Worm (Caenorhabditis elegans) whole organism, midembryonic: ENCODE results near the gene thoc-5.

Experiments
- T22C8.4 ChIP-seq: fragments of 200-800 bp; sonication (Bioruptor generic); IDR thresholded peaks from 2 replicates; pipeline ENCODE4 v1.3.6; 2022; ENCODE audit warnings: missing genetic modification characterization, missing compliant biosample characterization
- cog-1 ChIP-seq: sonication (generic microtip); optimal IDR thresholded peaks from 2 replicates; lab custom pipeline; 2016; ENCODE audit warnings: missing genetic modification characterization, missing compliant biosample characterization
- flt-1 ChIP-seq: fragments of 200-800 bp; sonication (Bioruptor generic); IDR thresholded peaks from 2 replicates; pipeline ENCODE4 v1.3.6; 2022; ENCODE audit warnings: missing genetic modification characterization, missing compliant biosample characterization
- klf-2 ChIP-seq: fragments of 200-800 bp; sonication (Bioruptor generic); conservative IDR thresholded peaks from 2 replicates; pipeline ENCODE4 v1.3.6; 2022; ENCODE audit warnings: missing genetic modification reagents, missing genetic modification characterization, missing compliant biosample characterization
- med-1 ChIP-seq: sonication (generic microtip); optimal IDR thresholded peaks from 2 replicates; lab custom pipeline; 2017; ENCODE audit warnings: missing genetic modification characterization, mild to moderate bottlenecking, missing compliant biosample characterization, antibody characterized with exemption, missing genetic modification reagents; ENCODE audit not compliant: insufficient read depth
- ref-1 ChIP-seq: fragments of 200-800 bp; sonication (Bioruptor generic); conservative IDR thresholded peaks from 2 replicates; pipeline ENCODE4 v1.3.6; 2022; ENCODE audit warnings: missing genetic modification reagents, missing genetic modification characterization, missing compliant biosample characterization
- tab-1 ChIP-seq: fragments of 200-800 bp; sonication (Bioruptor generic); IDR thresholded peaks from 2 replicates; pipeline ENCODE4 v1.3.6; 2022; ENCODE audit warnings: missing genetic modification characterization, missing compliant biosample characterization
- ztf-23 ChIP-seq: fragments of 200-800 bp; sonication (Bioruptor generic); IDR thresholded peaks from 2 replicates; pipeline ENCODE4 v1.3.6; 2022; ENCODE audit warnings: missing genetic modification reagents, missing genetic modification characterization, missing compliant biosample characterization
- ztf-29 ChIP-seq: fragments of 200-800 bp; sonication (Bioruptor generic); IDR thresholded peaks from 2 replicates; pipeline ENCODE4 v1.3.6; 2022; ENCODE audit warnings: missing genetic modification reagents, missing genetic modification characterization, missing compliant biosample characterization

DNA sequence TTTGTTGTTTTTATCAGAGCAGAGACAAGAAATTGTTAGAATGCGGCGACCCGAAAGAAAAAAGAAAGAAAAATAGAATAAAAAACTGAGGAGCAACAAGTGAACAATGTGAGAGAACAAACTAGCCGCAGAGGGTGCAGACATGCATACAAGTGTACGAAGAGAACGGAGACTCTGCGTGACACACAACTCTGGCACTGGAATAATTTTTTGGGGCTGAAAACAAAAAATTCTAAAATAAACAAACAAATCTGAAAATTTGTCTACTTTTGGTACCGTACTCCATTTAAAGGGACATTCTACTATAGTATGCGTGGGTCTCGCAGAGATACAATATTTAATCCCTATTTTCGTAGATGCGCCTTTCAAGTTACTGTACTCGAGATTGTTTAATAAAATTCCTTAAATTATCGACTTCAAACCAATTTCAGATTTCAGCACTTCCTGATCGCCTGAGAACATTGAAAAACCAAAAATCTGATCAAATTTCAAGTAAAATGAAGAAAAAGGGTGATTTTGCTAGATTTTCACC is 25.9 kb upstream of the thoc-5 start:
- TF ChIP-seq ztf-29 (GFP tag; lab: Robert Waterston, UW) (no peak), tab-1 (GFP tag; lab: Robert Waterston, UW) (no peak), ztf-23 (GFP tag; lab: Robert Waterston, UW) (no peak), T22C8.4 (GFP tag; lab: Robert Waterston, UW) (no peak), med-1 (no peak), flt-1 (GFP tag; lab: Robert Waterston, UW) (no peak), cog-1 (no peak), klf-2 (no peak), ref-1 (no peak)
